Worm (Caenorhabditis elegans) whole organism, young adult: Measurements from ENCODE around the gene F21D9.11.

Source experiments
- ama-1 ChIP-seq, 3 experiments: fragments of 150-350 bp in 1 of 3; sonication (generic microtip) in 2 of 3; optimal IDR thresholded peaks; 2 replicates each; lab custom pipeline; 2014 to 2018; ENCODE audit warnings: missing biosample characterization in 2 of 3, missing genetic modification characterization in 2 of 3, missing genetic modification reagents in 2 of 3
- aptf-3 ChIP-seq: fragments of 200-800 bp; sonication (Bioruptor generic); IDR thresholded peaks from 2 replicates; pipeline ENCODE4 v1.3.6; 2022; ENCODE audit warnings: missing genetic modification characterization, missing compliant biosample characterization
- snpc-3.4 ChIP-seq: sonication (generic microtip); optimal IDR thresholded peaks from 2 replicates; lab custom pipeline; 2017; ENCODE audit warnings: missing genetic modification characterization, mild to moderate bottlenecking, missing compliant biosample characterization, antibody characterized with exemption, moderate library complexity, missing genotype, missing genetic modification reagents

ce11 chrV:19217675-19218074 lies 34.3 kb upstream of the F21D9.11 start, which contains the start of gene oac-49:
- TF ChIP-seq snpc-3.4 (no peak), ama-1 (optimal IDR thresholded peaks at IDR 0.05; lab: Kevin White, UChicago) (no peak), ama-1 (GFP tag; optimal IDR thresholded peaks at IDR 0.05; lab: Kevin White, UChicago) (no peak), aptf-3 (GFP tag; lab: Robert Waterston, UW) (no peak)
